Fruit fly (Drosophila melanogaster) whole organism, pupa: Measurements from ENCODE around the gene CG11892.

ENCODE experiments used
- CG10348 ChIP-seq: fragments of 200-800 bp; sonication (Bioruptor generic); IDR thresholded peaks from 2 replicates; pipeline ENCODE4 v1.3.6; 2022; ENCODE audit warnings: missing biosample characterization, missing genetic modification characterization
- CG12605 ChIP-seq: fragments of 200-800 bp; sonication (Bioruptor generic); IDR thresholded peaks from 2 replicates; pipeline ENCODE4 v1.3.6; 2022; ENCODE audit warnings: missing biosample characterization, missing genetic modification characterization
- CG13204 ChIP-seq: fragments of 200-800 bp; sonication (Bioruptor generic); optimal IDR thresholded peaks from 2 replicates; lab custom pipeline; 2018; ENCODE audit warnings: missing biosample characterization, mild to moderate bottlenecking, missing genetic modification characterization, moderate library complexity
- CG14655 ChIP-seq: fragments of 200-800 bp; sonication (Bioruptor generic); optimal IDR thresholded peaks from 3 replicates; lab custom pipeline; 2017; ENCODE audit warnings: mild to moderate bottlenecking, missing biosample characterization, missing genetic modification reagents, missing genetic modification characterization
- CG15710 ChIP-seq: fragments of 200-800 bp; sonication (Bioruptor generic); optimal IDR thresholded peaks from 2 replicates; lab custom pipeline; 2018; ENCODE audit warnings: missing biosample characterization, mild to moderate bottlenecking, missing genetic modification characterization, moderate library complexity
- CG17806 ChIP-seq: fragments of 200-800 bp; sonication (Bioruptor generic); optimal IDR thresholded peaks from 2 replicates; lab custom pipeline; 2018; ENCODE audit warnings: missing biosample characterization, mild to moderate bottlenecking, missing genetic modification characterization, moderate library complexity
- CG32121 ChIP-seq: fragments of 200-800 bp; sonication (Bioruptor generic); IDR thresholded peaks from 2 replicates; pipeline ENCODE4 v1.3.6; 2022; ENCODE audit warnings: missing biosample characterization, missing genetic modification characterization
- CG34367 ChIP-seq: fragments of 200-800 bp; sonication (Bioruptor generic); optimal IDR thresholded peaks from 2 replicates; lab custom pipeline; 2018; ENCODE audit warnings: missing biosample characterization, mild to moderate bottlenecking, missing genetic modification characterization
- CG4496 ChIP-seq: fragments of 200-800 bp; sonication (Bioruptor generic); IDR thresholded peaks from 3 replicates; pipeline ENCODE4 v1.3.6; 2022; ENCODE audit warnings: missing biosample characterization, missing genetic modification characterization
- CG8159 ChIP-seq: fragments of 200-800 bp; sonication (Bioruptor generic); optimal IDR thresholded peaks from 3 replicates; lab custom pipeline; 2018; ENCODE audit warnings: missing biosample characterization, mild to moderate bottlenecking, missing genetic modification characterization, moderate library complexity
- CG8301 ChIP-seq: fragments of 200-800 bp; sonication (Bioruptor generic); optimal IDR thresholded peaks from 2 replicates; lab custom pipeline; 2018; ENCODE audit warnings: missing biosample characterization, mild to moderate bottlenecking, missing genetic modification characterization
- CG9948 ChIP-seq: fragments of 200-800 bp; sonication (Bioruptor generic); optimal IDR thresholded peaks from 2 replicates; lab custom pipeline; 2018; ENCODE audit warnings: missing biosample characterization, mild to moderate bottlenecking, missing genetic modification characterization, moderate library complexity
- D1 ChIP-seq: fragments of 200-800 bp; sonication (Bioruptor generic); optimal IDR thresholded peaks from 2 replicates; lab custom pipeline; 2018; ENCODE audit warnings: missing biosample characterization, mild to moderate bottlenecking, missing genetic modification characterization, moderate library complexity
- EcR ChIP-seq: fragments of 200-800 bp; sonication (Bioruptor generic); optimal IDR thresholded peaks from 3 replicates; lab custom pipeline; 2019; ENCODE audit warnings: missing biosample characterization, missing genetic modification characterization, mild to moderate bottlenecking, moderate library complexity, missing genetic modification reagents
- Ets98B ChIP-seq: fragments of 200-800 bp; sonication (Bioruptor generic); IDR thresholded peaks from 2 replicates; pipeline ENCODE4 v1.3.6; 2022; ENCODE audit warnings: missing biosample characterization, missing genetic modification characterization
- Pif1A ChIP-seq: fragments of 200-800 bp; sonication (Bioruptor generic); optimal IDR thresholded peaks from 3 replicates; lab custom pipeline; 2016; ENCODE audit warnings: missing biosample characterization, missing genetic modification characterization
- Pif1B ChIP-seq: fragments of 200-800 bp; sonication (Bioruptor generic); optimal IDR thresholded peaks from 3 replicates; lab custom pipeline; 2016; ENCODE audit warnings: missing biosample characterization, missing genetic modification characterization
- Snoo ChIP-seq: fragments of 200-800 bp; sonication (Bioruptor generic); optimal IDR thresholded peaks from 3 replicates; lab custom pipeline; 2017; ENCODE audit warnings: missing biosample characterization, mild to moderate bottlenecking, missing genetic modification characterization, inconsistent platforms
- fd96Ca ChIP-seq: fragments of 200-800 bp; sonication (Bioruptor generic); IDR thresholded peaks from 3 replicates; pipeline ENCODE4 v1.3.6; 2022; ENCODE audit warnings: missing biosample characterization, missing genetic modification characterization
- gl ChIP-seq: fragments of 200-800 bp; sonication (Bioruptor generic); optimal IDR thresholded peaks from 2 replicates; lab custom pipeline; 2018; ENCODE audit warnings: missing biosample characterization, mild to moderate bottlenecking, missing genetic modification characterization
- rn ChIP-seq: fragments of 200-800 bp; sonication (Bioruptor generic); IDR thresholded peaks from 2 replicates; pipeline ENCODE4 v1.3.6; 2022; ENCODE audit warnings: missing biosample characterization, missing genetic modification characterization

CG11892 gene

dm6 chr3R:25308228-25308627 lies 26.9 kb downstream of the CG11892 start, which contains the start of gene CG10550:
Gene CG10550 (minus strand): TSS chr3R:25308391.
- no peak for TF ChIP-seq Pif1A (GFP tag; lab: Kevin White, UChicago)
- TF ChIP-seq rn (GFP tag; lab: Robert Waterston, UW), result no peak
- no peak for TF ChIP-seq CG14655 (GFP tag; lab: Kevin White, UChicago)
- TF ChIP-seq CG12605, result no peak
- no peak for TF ChIP-seq CG4496 (GFP tag; lab: Robert Waterston, UW)
- TF ChIP-seq Pif1B (GFP tag; lab: Kevin White, UChicago), result no peak
- TF ChIP-seq CG34367 (tag; lab: Kevin White, UChicago), result no peak
- no peak for TF ChIP-seq D1
- TF ChIP-seq EcR, result no peak
- TF ChIP-seq CG10348 (GFP tag; lab: Robert Waterston, UW), result no peak
- no peak for TF ChIP-seq CG8301
- TF ChIP-seq CG17806 (tag; lab: Kevin White, UChicago), result no peak
- TF ChIP-seq Ets98B (GFP tag; lab: Robert Waterston, UW), result no peak
- no peak for TF ChIP-seq Snoo (tag; lab: Kevin White, UChicago)

- TF ChIP-seq CG13204 (no peak), CG10348 (GFP tag; lab: Robert Waterston, UW) (no peak), CG9948 (tag; lab: Kevin White, UChicago) (no peak), CG14655 (GFP tag; lab: Kevin White, UChicago) (no peak), Snoo (tag; lab: Kevin White, UChicago) (no peak), CG34367 (tag; lab: Kevin White, UChicago) (no peak), CG32121 (GFP tag; lab: Robert Waterston, UW) (no peak), fd96Ca (GFP tag; lab: Robert Waterston, UW) (no peak), EcR (no peak), CG8159 (tag; lab: Kevin White, UChicago) (no peak), CG17806 (tag; lab: Kevin White, UChicago) (no peak), rn (GFP tag; lab: Robert Waterston, UW) (no peak), CG15710 (tag; lab: Kevin White, UChicago) (no peak), CG8301 (no peak), CG12605 (no peak), CG4496 (GFP tag; lab: Robert Waterston, UW) (no peak), D1 (no peak), Ets98B (GFP tag; lab: Robert Waterston, UW) (no peak)
- TF ChIP-seq, all 21 proteins: peak for 0
These were observed 27.8 kb downstream of the CG11892 start for dm6 chr3R:25309175-25309574.

- no peak for TF ChIP-seq Ets98B (GFP tag; lab: Robert Waterston, UW)
- TF ChIP-seq CG32121 (GFP tag; lab: Robert Waterston, UW), result no peak
- TF ChIP-seq CG34367 (tag; lab: Kevin White, UChicago), result no peak
- no peak for TF ChIP-seq gl (tag; lab: Kevin White, UChicago)
- TF ChIP-seq CG15710 (tag; lab: Kevin White, UChicago), result no peak
These were observed 29.5 kb downstream of the CG11892 start, which contains the start of gene CG31099 for dm6 chr3R:25310843-25311242. Gene CG31099 (minus strand): TSS chr3R:25310943.

dm6 chr3R:25312583-25312982 lies 31.2 kb downstream of the CG11892 start:
- TF ChIP-seq CG12605, result no peak
- TF ChIP-seq CG9948 (tag; lab: Kevin White, UChicago), result no peak
- TF ChIP-seq Pif1B (GFP tag; lab: Kevin White, UChicago), result no peak
- no peak for TF ChIP-seq CG32121 (GFP tag; lab: Robert Waterston, UW)
- no peak for TF ChIP-seq D1
- no peak for TF ChIP-seq CG8301
- TF ChIP-seq fd96Ca (GFP tag; lab: Robert Waterston, UW), result no peak
- no peak for TF ChIP-seq CG8159 (tag; lab: Kevin White, UChicago)
- TF ChIP-seq, all 21 proteins: peak for 0

dm6 chr3R:25313771-25314170 lies 32.4 kb downstream of the CG11892 start, which contains the start of gene CG31087:
Gene CG31087 (minus strand): TSS chr3R:25313833.
- no peak for TF ChIP-seq CG15710 (tag; lab: Kevin White, UChicago)
- TF ChIP-seq Pif1A (GFP tag; lab: Kevin White, UChicago), result no peak
- TF ChIP-seq CG8301, result no peak
- TF ChIP-seq CG32121 (GFP tag; lab: Robert Waterston, UW), result no peak
- TF ChIP-seq CG12605, result no peak
- no peak for TF ChIP-seq Pif1B (GFP tag; lab: Kevin White, UChicago)
- TF ChIP-seq CG8159 (tag; lab: Kevin White, UChicago), result no peak
- no peak for TF ChIP-seq Snoo (tag; lab: Kevin White, UChicago)
- no peak for TF ChIP-seq EcR
- TF ChIP-seq CG17806 (tag; lab: Kevin White, UChicago), result no peak
- no peak for TF ChIP-seq CG34367 (tag; lab: Kevin White, UChicago)
- TF ChIP-seq Ets98B (GFP tag; lab: Robert Waterston, UW), result no peak
- no peak for TF ChIP-seq CG4496 (GFP tag; lab: Robert Waterston, UW)
- TF ChIP-seq CG9948 (tag; lab: Kevin White, UChicago), result no peak
- no peak for TF ChIP-seq CG13204
- no peak for TF ChIP-seq CG10348 (GFP tag; lab: Robert Waterston, UW)

dm6 chr3R:25316016-25316415 lies 34.7 kb downstream of the CG11892 start, which contains the start of gene CG10559:
Gene CG10559 (minus strand): TSS chr3R:25316116.
- no peak for TF ChIP-seq CG4496 (GFP tag; lab: Robert Waterston, UW)
- no peak for TF ChIP-seq fd96Ca (GFP tag; lab: Robert Waterston, UW)
- no peak for TF ChIP-seq CG9948 (tag; lab: Kevin White, UChicago)
- no peak for TF ChIP-seq CG17806 (tag; lab: Kevin White, UChicago)
- TF ChIP-seq CG14655 (GFP tag; lab: Kevin White, UChicago), result no peak
- TF ChIP-seq CG13204, result no peak
- TF ChIP-seq CG10348 (GFP tag; lab: Robert Waterston, UW), result no peak
- no peak for TF ChIP-seq Snoo (tag; lab: Kevin White, UChicago)
- no peak for TF ChIP-seq CG32121 (GFP tag; lab: Robert Waterston, UW)
- TF ChIP-seq CG8159 (tag; lab: Kevin White, UChicago), result no peak
- no peak for TF ChIP-seq CG34367 (tag; lab: Kevin White, UChicago)
- no peak for TF ChIP-seq gl (tag; lab: Kevin White, UChicago)
- TF ChIP-seq Ets98B (GFP tag; lab: Robert Waterston, UW), result no peak
- no peak for TF ChIP-seq CG8301
- no peak for TF ChIP-seq CG12605
- TF ChIP-seq Pif1B (GFP tag; lab: Kevin White, UChicago), result no peak
